Fruit fly (Drosophila melanogaster): ENCODE data around the gene meru.

The meru gene

dm6 chr3L:15877520-15877919 lies 33.7 kb upstream of the meru start (continued):
- no peak for TF ChIP-seq cas (GFP tag; IDR thresholded peaks at IDR 0.05)
- no peak for TF ChIP-seq pita (GFP tag; optimal IDR thresholded peaks at IDR 0.05)
- TF ChIP-seq CG7271 (tag; optimal IDR thresholded peaks at IDR 0.05), result no peak
- no peak for TF ChIP-seq Asciz (GFP tag; optimal IDR thresholded peaks at IDR 0.05)
- no peak for TF ChIP-seq vvl (GFP tag; IDR thresholded peaks at IDR 0.05)
- no peak for TF ChIP-seq fru (optimal IDR thresholded peaks at IDR 0.05)
- no peak for TF ChIP-seq fd102C (GFP tag; optimal IDR thresholded peaks at IDR 0.05)
- no peak for TF ChIP-seq CG15514 (GFP tag; optimal IDR thresholded peaks at IDR 0.05)
- TF ChIP-seq stwl (tag; optimal IDR thresholded peaks at IDR 0.05), result no peak
- no peak for TF ChIP-seq zfh1 (GFP tag; IDR thresholded peaks at IDR 0.05)
- no peak for TF ChIP-seq ssp (GFP tag; IDR thresholded peaks at IDR 0.05)
- TF ChIP-seq bcd (GFP tag; optimal IDR thresholded peaks at IDR 0.05), result no peak
- TF ChIP-seq org-1 (GFP tag; optimal IDR thresholded peaks at IDR 0.05), result no peak
- TF ChIP-seq CG10979 (tag; optimal IDR thresholded peaks at IDR 0.05), result no peak
- TF ChIP-seq Lim3 (GFP tag; IDR thresholded peaks at IDR 0.05), result no peak
- TF ChIP-seq CHES-1-like (GFP tag; optimal IDR thresholded peaks at IDR 0.05), result no peak
- TF ChIP-seq Hmr (GFP tag; optimal IDR thresholded peaks at IDR 0.05), result peak; percentile 26
- no peak for TF ChIP-seq Hey (tag; optimal IDR thresholded peaks at IDR 0.05)
- no peak for TF ChIP-seq crp (GFP tag; optimal IDR thresholded peaks at IDR 0.05)
- TF ChIP-seq CG11504 (tag; optimal IDR thresholded peaks at IDR 0.05), result peak; percentile 31
- no peak for TF ChIP-seq TFAM (GFP tag; optimal IDR thresholded peaks at IDR 0.05)
- no peak for TF ChIP-seq CG8478 (optimal IDR thresholded peaks at IDR 0.05)
- no peak for TF ChIP-seq CG4360 (GFP tag; IDR thresholded peaks at IDR 0.05)
- no peak for TF ChIP-seq zfh2 (GFP tag; optimal IDR thresholded peaks at IDR 0.05)
- TF ChIP-seq H15 (GFP tag; IDR thresholded peaks at IDR 0.05), result no peak
- no peak for TF ChIP-seq CG4820 (GFP tag; optimal IDR thresholded peaks at IDR 0.05)
- no peak for TF ChIP-seq hth (optimal IDR thresholded peaks at IDR 0.05)
- no peak for TF ChIP-seq E2f1 (GFP tag; IDR thresholded peaks at IDR 0.05)
- no peak for TF ChIP-seq CG17328 (GFP tag; IDR thresholded peaks at IDR 0.05)
- peak; percentile 33 for TF ChIP-seq Meics (GFP tag; optimal IDR thresholded peaks at IDR 0.05)
- TF ChIP-seq ac (GFP tag; optimal IDR thresholded peaks at IDR 0.05), result no peak
- TF ChIP-seq trh (GFP tag; optimal IDR thresholded peaks at IDR 0.05), result no peak
- TF ChIP-seq gem (tag; optimal IDR thresholded peaks at IDR 0.05), result peak; percentile 41
- TF ChIP-seq fd64A (GFP tag; optimal IDR thresholded peaks at IDR 0.05), result no peak
- no peak for TF ChIP-seq CG34422 (GFP tag; IDR thresholded peaks at IDR 0.05)
- no peak for TF ChIP-seq pum (GFP tag; optimal IDR thresholded peaks at IDR 0.05)
- no peak for TF ChIP-seq CG1832 (GFP tag; optimal IDR thresholded peaks at IDR 0.05)
- no peak for TF ChIP-seq Ets97D (GFP tag; optimal IDR thresholded peaks at IDR 0.05)
- TF ChIP-seq CG15269 (tag; optimal IDR thresholded peaks at IDR 0.05), result peak; percentile 12
- TF ChIP-seq CG32772 (GFP tag; IDR thresholded peaks at IDR 0.05), result no peak; the same call in 1 of the 2 replicates
- no peak for TF ChIP-seq CG18619 (GFP tag; optimal IDR thresholded peaks at IDR 0.05)
- no peak for TF ChIP-seq Camta (GFP tag; optimal IDR thresholded peaks at IDR 0.05)
- no peak for TF ChIP-seq CG2712 (tag; optimal IDR thresholded peaks at IDR 0.05)
- no peak for TF ChIP-seq al (GFP tag; IDR thresholded peaks at IDR 0.05)
- no peak for TF ChIP-seq her (GFP tag; optimal IDR thresholded peaks at IDR 0.05)

All from whole organism, embryonic.